Worm (Caenorhabditis elegans) whole organism, L4 larva: ENCODE measurements around the gene F54H12.10.

Experiments used
- F37D6.2 ChIP-seq: sonication (generic microtip); optimal IDR thresholded peaks from 2 replicates; lab custom pipeline; 2016; ENCODE audit warnings: mild to moderate bottlenecking, missing genetic modification characterization, missing compliant biosample characterization
- T26A8.4 ChIP-seq: fragments of 200-800 bp; sonication (Bioruptor generic); IDR thresholded peaks from 2 replicates; pipeline ENCODE4 v1.3.6; 2022; ENCODE audit warnings: missing genetic modification characterization, missing compliant biosample characterization
- Y105C5A.15 ChIP-seq: fragments of 200-800 bp; sonication (Bioruptor generic); IDR thresholded peaks from 2 replicates; pipeline ENCODE4 v1.3.6; 2022; ENCODE audit warnings: missing genetic modification characterization, missing compliant biosample characterization
- Y5F2A.4 ChIP-seq: fragments of 200-800 bp; sonication (Bioruptor generic); optimal IDR thresholded peaks from 2 replicates; lab custom pipeline; 2018; ENCODE audit warnings: mild to moderate bottlenecking, missing genetic modification characterization, missing compliant biosample characterization
- aly-2 ChIP-seq: sonication (generic microtip); optimal IDR thresholded peaks from 2 replicates; lab custom pipeline; 2018; ENCODE audit warnings: missing biosample characterization, missing genetic modification characterization
- attf-4 ChIP-seq: sonication (generic microtip); optimal IDR thresholded peaks from 3 replicates; lab custom pipeline; 2017; ENCODE audit warnings: missing biosample characterization, missing genetic modification characterization
- ceh-62 ChIP-seq: sonication (generic microtip); optimal IDR thresholded peaks from 2 replicates; lab custom pipeline; 2017; ENCODE audit warnings: missing biosample characterization, missing genetic modification characterization
- ces-1 ChIP-seq: fragments of 150-350 bp; sonication (generic microtip); optimal IDR thresholded peaks from 4 replicates; lab custom pipeline; 2014; ENCODE audit warnings: missing biosample characterization, missing genetic modification reagents, missing genetic modification characterization
- cey-2 ChIP-seq: sonication (generic microtip); optimal IDR thresholded peaks from 3 replicates; lab custom pipeline; 2017; ENCODE audit warnings: missing genetic modification characterization, mild to moderate bottlenecking, missing compliant biosample characterization, antibody characterized with exemption, borderline replicate concordance; ENCODE audit not compliant: insufficient read depth
- ctbp-1 ChIP-seq: fragments of 200-800 bp; sonication (Bioruptor generic); IDR thresholded peaks from 2 replicates; pipeline ENCODE4 v1.3.6; 2022; ENCODE audit warnings: missing genetic modification reagents, missing genetic modification characterization, missing compliant biosample characterization
- daf-8 ChIP-seq: fragments of 200-800 bp; sonication (Bioruptor generic); IDR thresholded peaks from 2 replicates; pipeline ENCODE4 v1.3.6; 2022; ENCODE audit warnings: missing genetic modification characterization, missing compliant biosample characterization
- dmd-6 ChIP-seq: fragments of 200-800 bp; sonication (Bioruptor generic); IDR thresholded peaks from 2 replicates; pipeline ENCODE4 v1.3.6; 2022; ENCODE audit warnings: missing genetic modification reagents, missing genetic modification characterization, missing compliant biosample characterization
- dmd-8 ChIP-seq: fragments of 200-800 bp; sonication (Bioruptor generic); IDR thresholded peaks from 2 replicates; pipeline ENCODE4 v1.3.6; 2022; ENCODE audit warnings: missing genetic modification characterization, missing compliant biosample characterization
- dpl-1 ChIP-seq: fragments of 150-350 bp; optimal IDR thresholded peaks from 2 replicates; lab custom pipeline; 2014; ENCODE audit warnings: missing biosample characterization, missing genetic modification reagents, missing genetic modification characterization
- duxl-1 ChIP-seq: sonication (generic microtip); optimal IDR thresholded peaks from 2 replicates; lab custom pipeline; 2016; ENCODE audit warnings: mild to moderate bottlenecking, missing genetic modification characterization, moderate library complexity, missing compliant biosample characterization; ENCODE audit not compliant: poor library complexity
- dve-1 ChIP-seq: sonication (generic microtip); optimal IDR thresholded peaks from 2 replicates; lab custom pipeline; 2017; ENCODE audit warnings: antibody characterized with exemption, mild to moderate bottlenecking, missing genetic modification characterization, missing compliant biosample characterization; ENCODE audit not compliant: insufficient read depth
- egl-27 ChIP-seq: sonication (generic microtip); optimal IDR thresholded peaks from 3 replicates; lab custom pipeline; 2017; ENCODE audit warnings: missing biosample characterization, missing genetic modification reagents, missing genetic modification characterization
- egl-43 ChIP-seq: fragments of 200-800 bp; sonication (Bioruptor generic); IDR thresholded peaks from 2 replicates; pipeline ENCODE4 v1.3.6; 2022; ENCODE audit warnings: missing genetic modification reagents, missing genetic modification characterization, missing compliant biosample characterization
- fos-1 ChIP-seq: fragments of 150-350 bp; optimal IDR thresholded peaks from 2 replicates; lab custom pipeline; 2014; ENCODE audit warnings: missing biosample characterization, missing genetic modification characterization
- gei-8 ChIP-seq: fragments of 200-800 bp; sonication (Bioruptor generic); optimal IDR thresholded peaks from 2 replicates; lab custom pipeline; 2018; ENCODE audit warnings: mild to moderate bottlenecking, missing genetic modification characterization, missing compliant biosample characterization
- hif-1 ChIP-seq, 2 experiments: sonication (generic microtip); optimal IDR thresholded peaks; 2 replicates each; lab custom pipeline; 2016 to 2017; ENCODE audit warnings: missing compliant biosample characterization in 2 of 2, missing genetic modification characterization in 2 of 2, missing genetic modification reagents in 2 of 2, missing genotype in 2 of 2, mild to moderate bottlenecking in 1 of 2
- hlh-30 ChIP-seq: sonication (generic microtip); optimal IDR thresholded peaks from 2 replicates; lab custom pipeline; 2017; ENCODE audit warnings: antibody characterized with exemption, mild to moderate bottlenecking, missing genetic modification characterization, missing compliant biosample characterization; ENCODE audit not compliant: insufficient read depth
- hmg-1.1 ChIP-seq: fragments of 200-800 bp; sonication (Bioruptor generic); IDR thresholded peaks from 2 replicates; pipeline ENCODE4 v1.3.6; 2022; ENCODE audit warnings: missing genetic modification reagents, missing genetic modification characterization, missing compliant biosample characterization
- lin-1 ChIP-seq: fragments of 200-800 bp; sonication (Bioruptor generic); IDR thresholded peaks from 2 replicates; pipeline ENCODE4 v1.3.6; 2022; ENCODE audit warnings: missing genetic modification reagents, missing genetic modification characterization, missing compliant biosample characterization
- lin-13 ChIP-seq: fragments of 150-350 bp; optimal IDR thresholded peaks from 2 replicates; lab custom pipeline; 2014; ENCODE audit warnings: missing biosample characterization, missing genetic modification reagents, missing genetic modification characterization
- lin-15B ChIP-seq: fragments of 150-350 bp; sonication (generic microtip); optimal IDR thresholded peaks from 3 replicates; lab custom pipeline; 2014; ENCODE audit warnings: missing biosample characterization, missing genetic modification characterization
- lin-29 ChIP-seq: fragments of 200-800 bp; sonication (Bioruptor generic); IDR thresholded peaks from 2 replicates; pipeline ENCODE4 v1.3.6; 2022; ENCODE audit warnings: missing genetic modification reagents, missing genetic modification characterization, missing compliant biosample characterization
- lir-3 ChIP-seq: sonication (generic microtip); optimal IDR thresholded peaks from 2 replicates; lab custom pipeline; 2016; ENCODE audit warnings: mild to moderate bottlenecking, missing genetic modification characterization, missing compliant biosample characterization
- lsy-2 ChIP-seq, 2 experiments: fragments of 150-350 bp in 1 of 2; sonication (generic microtip) in 1 of 2; optimal IDR thresholded peaks; 2 replicates each; lab custom pipeline; 2014 to 2017; ENCODE audit warnings: missing biosample characterization in 2 of 2, missing genetic modification characterization in 2 of 2
- madf-5 ChIP-seq, 2 experiments: fragments of 200-800 bp; sonication (Bioruptor generic); IDR thresholded peaks; 2 replicates each; pipeline ENCODE4 v1.3.6; 2022; ENCODE audit warnings: missing compliant biosample characterization in 2 of 2, missing genetic modification characterization in 2 of 2
- mdt-29 ChIP-seq: fragments of 200-800 bp; sonication (Bioruptor generic); IDR thresholded peaks from 2 replicates; pipeline ENCODE4 v1.3.6; 2022; ENCODE audit warnings: missing genetic modification reagents, missing genetic modification characterization, missing compliant biosample characterization
- mep-1 ChIP-seq: fragments of 150-350 bp; sonication (generic microtip); optimal IDR thresholded peaks from 3 replicates; lab custom pipeline; 2014; ENCODE audit warnings: missing biosample characterization, missing genetic modification characterization
- mes-2 ChIP-seq: sonication (generic microtip); optimal IDR thresholded peaks from 2 replicates; lab custom pipeline; 2016; ENCODE audit warnings: missing genotype, mild to moderate bottlenecking, missing genetic modification characterization, missing compliant biosample characterization; ENCODE audit not compliant: poor library complexity, severe bottlenecking
- mxl-2 ChIP-seq: fragments of 200-800 bp; sonication (Bioruptor generic); conservative IDR thresholded peaks from 2 replicates; pipeline ENCODE4 v1.3.6; 2022; ENCODE audit warnings: missing genetic modification reagents, missing genetic modification characterization, missing compliant biosample characterization
- nhr-102 ChIP-seq: sonication (generic microtip); optimal IDR thresholded peaks from 2 replicates; lab custom pipeline; 2016; ENCODE audit warnings: mild to moderate bottlenecking, missing genetic modification characterization, moderate library complexity, missing compliant biosample characterization
- nhr-28 ChIP-seq: fragments of 150-350 bp; optimal IDR thresholded peaks from 2 replicates; lab custom pipeline; 2014; ENCODE audit warnings: missing biosample characterization, missing genetic modification characterization
- nhr-41 ChIP-seq: fragments of 200-800 bp; sonication (Bioruptor generic); IDR thresholded peaks from 2 replicates; pipeline ENCODE4 v1.3.6; 2022; ENCODE audit warnings: missing genetic modification reagents, missing genetic modification characterization, missing compliant biosample characterization
- nhr-42 ChIP-seq: fragments of 200-800 bp; sonication (Bioruptor generic); IDR thresholded peaks from 2 replicates; pipeline ENCODE4 v1.3.6; 2022; ENCODE audit warnings: missing genetic modification characterization, missing compliant biosample characterization
- nhr-6 ChIP-seq: fragments of 150-350 bp; optimal IDR thresholded peaks from 2 replicates; lab custom pipeline; 2014; ENCODE audit warnings: missing biosample characterization, missing genetic modification characterization
- nhr-77 ChIP-seq: fragments of 150-350 bp; optimal IDR thresholded peaks from 2 replicates; lab custom pipeline; 2014; ENCODE audit warnings: missing biosample characterization, missing genetic modification characterization
- php-3 ChIP-seq: fragments of 200-800 bp; sonication (Bioruptor generic); IDR thresholded peaks from 2 replicates; pipeline ENCODE4 v1.3.6; 2022; ENCODE audit warnings: missing genetic modification reagents, missing genetic modification characterization, missing compliant biosample characterization
- snpc-4 ChIP-seq: fragments of 150-350 bp; optimal IDR thresholded peaks from 2 replicates; lab custom pipeline; 2014; ENCODE audit warnings: missing biosample characterization, missing genetic modification characterization
- tag-97 ChIP-seq: fragments of 200-800 bp; sonication (Bioruptor generic); IDR thresholded peaks from 2 replicates; pipeline ENCODE4 v1.3.6; 2022; ENCODE audit warnings: missing genetic modification characterization, missing compliant biosample characterization
- unc-39 ChIP-seq: sonication (generic microtip); optimal IDR thresholded peaks from 2 replicates; lab custom pipeline; 2017; ENCODE audit warnings: missing biosample characterization, missing genetic modification characterization
- unc-62 ChIP-seq, 3 experiments: fragments of 150-350 bp in 1 of 3; sonication (generic microtip); optimal IDR thresholded peaks in 2 of 3; peaks in 1 of 3; 1 replicate in 1 of 3; 2 replicates in 2 of 3; lab custom pipeline; 2014 to 2017; ENCODE audit warnings: missing biosample characterization in 3 of 3, missing genetic modification characterization in 3 of 3, missing genetic modification reagents in 3 of 3, missing genotype in 1 of 3
- zag-1 ChIP-seq: fragments of 150-350 bp; optimal IDR thresholded peaks from 2 replicates; lab custom pipeline; 2014; ENCODE audit warnings: missing biosample characterization, missing genetic modification characterization
- zfp-3 ChIP-seq: fragments of 200-800 bp; sonication (Bioruptor generic); conservative IDR thresholded peaks from 2 replicates; pipeline ENCODE4 v1.3.6; 2022; ENCODE audit warnings: missing genetic modification reagents, missing genetic modification characterization, missing compliant biosample characterization
- zip-11 ChIP-seq: fragments of 200-800 bp; sonication (Bioruptor generic); IDR thresholded peaks from 2 replicates; pipeline ENCODE4 v1.3.6; 2022; ENCODE audit warnings: missing genetic modification characterization, missing compliant biosample characterization

Gene F54H12.10

ce11 chrIII:7977777-7978176, 19.0 kb upstream of the F54H12.10 start, which contains the start of gene C06G4.4:
C06G4.4 (minus strand) TSS chrIII:7977812.
- TF ChIP-seq cey-2 (tag; lab: Kevin White, UChicago) (no peak), aly-2 (tag; lab: Kevin White, UChicago) (no peak), Y5F2A.4 (no peak), unc-39 (tag; lab: Kevin White, UChicago) (no peak), zfp-3 (GFP tag; lab: Robert Waterston, UW) (no peak), hmg-1.1 (GFP tag; lab: Robert Waterston, UW) (no peak), F37D6.2 (no peak), Y105C5A.15 (no peak), mdt-29 (GFP tag; lab: Robert Waterston, UW) (no peak), lin-13 (GFP tag; lab: Kevin White, UChicago) (no peak), ctbp-1 (GFP tag; lab: Robert Waterston, UW) (no peak)

DNA sequence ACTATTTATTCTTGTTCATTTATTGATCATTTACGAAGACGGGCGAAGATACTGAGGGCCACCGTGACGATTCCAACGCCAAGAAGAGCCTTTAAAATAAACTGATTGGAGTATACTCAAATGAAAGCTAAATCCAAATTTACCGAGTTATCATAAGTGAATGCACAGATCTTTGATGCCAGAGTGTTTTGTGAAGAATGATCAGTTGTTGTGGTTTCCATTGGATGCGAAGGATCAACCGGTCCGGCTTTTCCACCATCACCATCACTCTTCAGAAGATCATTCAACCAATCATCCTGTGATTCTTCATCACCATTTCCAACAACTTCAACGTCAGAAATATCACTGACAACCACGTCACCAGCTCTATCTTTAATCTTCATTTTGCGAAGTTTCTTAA, 18.5 kb upstream of the F54H12.10 start:
- TF ChIP-seq nhr-77 = peak; percentile 24
- TF ChIP-seq dmd-8 (GFP tag; lab: Robert Waterston, UW) = 0 out of 2 replicates have a peak, but pooled peaks have one; percentile 39
- TF ChIP-seq nhr-42 = peak; percentile 67; the same call in 1 of the 2 replicates
- TF ChIP-seq zip-11 (GFP tag; lab: Robert Waterston, UW) = no peak
- TF ChIP-seq Y5F2A.4 = no peak
- TF ChIP-seq madf-5 (GFP tag; IDR thresholded peaks at IDR 0.05; lab: Robert Waterston, UW) = no peak
- 0 out of 2 replicates have a peak, but pooled peaks have one; percentile 29 for TF ChIP-seq php-3 (GFP tag; lab: Robert Waterston, UW)
- no peak for TF ChIP-seq Y105C5A.15
- peak in 1 of 2 experiments; percentile 7 for TF ChIP-seq hif-1 (tag; optimal IDR thresholded peaks at IDR 0.05; lab: Kevin White, UChicago)
- no peak for TF ChIP-seq snpc-4 (tag; lab: Kevin White, UChicago)
- TF ChIP-seq lsy-2 (tag; optimal IDR thresholded peaks at IDR 0.05; lab: Kevin White, UChicago) = peak; percentile 25 to 63
- TF ChIP-seq daf-8 (GFP tag; lab: Robert Waterston, UW) = no peak
- TF ChIP-seq zag-1 (tag; lab: Kevin White, UChicago) = no peak
- TF ChIP-seq zfp-3 (GFP tag; lab: Robert Waterston, UW) = peak; percentile 71; the same call in 1 of the 2 replicates
- no peak for TF ChIP-seq unc-62 (GFP tag; optimal IDR thresholded peaks at IDR 0.05 in 1 of 2; lab: Kevin White, UChicago)
- TF ChIP-seq unc-62 (tag; optimal IDR thresholded peaks at IDR 0.05; lab: Kevin White, UChicago) = no peak
- no peak for TF ChIP-seq tag-97
- no peak for TF ChIP-seq fos-1
- no peak for TF ChIP-seq ces-1
- no peak for TF ChIP-seq hlh-30
- TF ChIP-seq T26A8.4 (GFP tag; lab: Robert Waterston, UW) = 0 out of 2 replicates have a peak, but pooled peaks have one; percentile 29
- no peak for TF ChIP-seq gei-8
- no peak for TF ChIP-seq cey-2 (tag; lab: Kevin White, UChicago)
- TF ChIP-seq lir-3 (tag; lab: Kevin White, UChicago) = no peak
- TF ChIP-seq dmd-6 = no peak
- no peak for TF ChIP-seq mxl-2
- peak; percentile 1 for TF ChIP-seq mep-1 (tag; lab: Kevin White, UChicago)
- no peak for TF ChIP-seq lin-15B (tag; lab: Kevin White, UChicago)
- peak; percentile 19 for TF ChIP-seq dve-1 (tag; lab: Kevin White, UChicago)
- TF ChIP-seq lin-29 (GFP tag; lab: Robert Waterston, UW) = no peak
- no peak for TF ChIP-seq lin-1
- TF ChIP-seq nhr-41 (GFP tag; lab: Robert Waterston, UW) = no peak
- TF ChIP-seq duxl-1 (tag; lab: Kevin White, UChicago) = peak; percentile 83
- TF ChIP-seq nhr-6 (tag; lab: Kevin White, UChicago) = no peak
- TF ChIP-seq ceh-62 (tag; lab: Kevin White, UChicago) = no peak
- no peak for TF ChIP-seq egl-27 (tag; lab: Kevin White, UChicago)
- TF ChIP-seq attf-4 = no peak
- no peak for TF ChIP-seq nhr-28 (tag; lab: Kevin White, UChicago)
- TF ChIP-seq dpl-1 = no peak
- TF ChIP-seq nhr-102 = peak; percentile 71
- no peak for TF ChIP-seq lin-13 (GFP tag; lab: Kevin White, UChicago)
- TF ChIP-seq egl-43 (GFP tag; lab: Robert Waterston, UW) = peak; percentile 51; the same call in 1 of the 2 replicates
- TF ChIP-seq mes-2 = peak; percentile 29
